Fruit fly (Drosophila melanogaster) whole organism, wandering third instar larva: Measurements from ENCODE around the gene CG5828.
A peak's percentile ranks its signal among the peaks of the same experiment; 100 is the strongest.

Experiments used
- Abd-B ChIP-seq: fragments of >200 bp; optimal IDR thresholded peaks from 2 replicates; lab custom pipeline; 2017; ENCODE audit warnings: missing biosample characterization, missing genetic modification characterization
- CG32264 ChIP-seq: fragments of 200-800 bp; sonication (Bioruptor generic); optimal IDR thresholded peaks from 2 replicates; lab custom pipeline; 2016; ENCODE audit warnings: missing biosample characterization, missing genetic modification characterization
- CG9705 ChIP-seq: fragments of 200-800 bp; sonication (Bioruptor generic); optimal IDR thresholded peaks from 2 replicates; lab custom pipeline; 2018; ENCODE audit warnings: missing biosample characterization, mild to moderate bottlenecking, missing genetic modification characterization
- CrebA ChIP-seq: fragments of 200-800 bp; sonication (Bioruptor generic); optimal IDR thresholded peaks from 2 replicates; lab custom pipeline; 2016; ENCODE audit warnings: missing biosample characterization, mild to moderate bottlenecking, missing genetic modification characterization, borderline replicate concordance
- GATAd ChIP-seq: sonication (Bioruptor generic); optimal IDR thresholded peaks from 2 replicates; lab custom pipeline; 2016; ENCODE audit warnings: missing biosample characterization, missing genetic modification characterization
- HLH106 ChIP-seq: fragments of 200-800 bp; optimal IDR thresholded peaks from 3 replicates; lab custom pipeline; 2019; ENCODE audit warnings: missing biosample characterization, mild to moderate bottlenecking, missing genetic modification characterization, moderate library complexity
- Hnf4 ChIP-seq: fragments of 200-800 bp; sonication (Bioruptor generic); optimal IDR thresholded peaks from 2 replicates; lab custom pipeline; 2016; ENCODE audit warnings: missing biosample characterization, mild to moderate bottlenecking, missing genetic modification characterization
- Hr78 ChIP-seq: fragments of >200 bp; optimal IDR thresholded peaks from 2 replicates; lab custom pipeline; 2017; ENCODE audit warnings: missing biosample characterization, missing genetic modification characterization
- Hr83 ChIP-seq: fragments of 200-300 bp; sonication (Bioruptor generic); optimal IDR thresholded peaks from 2 replicates; lab custom pipeline; 2016; ENCODE audit warnings: missing biosample characterization, mild to moderate bottlenecking, missing genetic modification characterization, moderate library complexity; ENCODE audit not compliant: poor library complexity, severe bottlenecking
- Jra ChIP-seq: sonication (Bioruptor generic); optimal IDR thresholded peaks from 2 replicates; lab custom pipeline; 2016; ENCODE audit warnings: missing biosample characterization, missing genetic modification characterization
- Mio ChIP-seq: sonication (Bioruptor generic); optimal IDR thresholded peaks from 2 replicates; lab custom pipeline; 2016; ENCODE audit warnings: missing biosample characterization, missing genetic modification characterization
- Myc ChIP-seq: fragments of >200 bp; optimal IDR thresholded peaks from 2 replicates; lab custom pipeline; 2017
- N ChIP-seq: fragments of >200 bp; optimal IDR thresholded peaks from 2 replicates; lab custom pipeline; 2018; ENCODE audit warnings: missing biosample characterization, missing external identifiers, missing genetic modification characterization
- OdsH ChIP-seq: fragments of 200-800 bp; sonication (Bioruptor generic); optimal IDR thresholded peaks from 2 replicates; lab custom pipeline; 2016; ENCODE audit warnings: missing biosample characterization, mild to moderate bottlenecking, missing genetic modification characterization
- Rel ChIP-seq, 2 experiments: fragments of 200-800 bp; sonication (Bioruptor generic) in 1 of 2; optimal IDR thresholded peaks; 2 replicates in 1 of 2; 3 replicates in 1 of 2; lab custom pipeline; 2016 to 2019; ENCODE audit warnings: mild to moderate bottlenecking in 2 of 2, missing biosample characterization in 2 of 2, missing genetic modification characterization in 2 of 2, moderate library complexity in 1 of 2
- Sp1 ChIP-seq: fragments of 200-800 bp; sonication (Bioruptor generic); optimal IDR thresholded peaks from 3 replicates; lab custom pipeline; 2019; ENCODE audit warnings: missing biosample characterization, mild to moderate bottlenecking, missing genetic modification characterization, moderate library complexity
- Vsx2 ChIP-seq: fragments of 200-300, 225-300 bp; sonication (Bioruptor generic); optimal IDR thresholded peaks from 2 replicates; lab custom pipeline; 2018; ENCODE audit warnings: missing biosample characterization, missing genetic modification characterization; ENCODE audit not compliant: partially characterized antibody
- br ChIP-seq: fragments of 200-800 bp; sonication (Bioruptor generic); optimal IDR thresholded peaks from 2 replicates; lab custom pipeline; 2016; ENCODE audit warnings: missing biosample characterization, missing genetic modification characterization
- brk ChIP-seq: fragments of 200-800 bp; sonication (Bioruptor generic); optimal IDR thresholded peaks from 2 replicates; lab custom pipeline; 2016; ENCODE audit warnings: missing biosample characterization, mild to moderate bottlenecking, missing genetic modification characterization
- dl ChIP-seq, 2 experiments: fragments of 175-275, 200-275 bp in 1 of 2; fragments of 200-275 bp in 1 of 2; sonication (Bioruptor generic); optimal IDR thresholded peaks; lab custom pipeline; 2018; ENCODE audit warnings: mild to moderate bottlenecking in 2 of 2, missing biosample characterization in 2 of 2, missing genetic modification characterization in 2 of 2, moderate library complexity in 2 of 2; ENCODE audit not compliant: partially characterized antibody in 2 of 2, insufficient read depth in 1 of 2
- dmrt93B ChIP-seq: fragments of 200-800 bp; sonication (Bioruptor generic); optimal IDR thresholded peaks from 2 replicates; lab custom pipeline; 2018; ENCODE audit warnings: missing biosample characterization, mild to moderate bottlenecking, missing genetic modification characterization
- dsf ChIP-seq: sonication (Bioruptor generic); optimal IDR thresholded peaks from 2 replicates; lab custom pipeline; 2016; ENCODE audit warnings: missing biosample characterization, missing genetic modification characterization, borderline replicate concordance
- ey ChIP-seq: fragments of 200-800 bp; sonication (Bioruptor generic); optimal IDR thresholded peaks from 2 replicates; lab custom pipeline; 2016; ENCODE audit warnings: missing biosample characterization, missing genetic modification characterization
- foxo ChIP-seq, 2 experiments: fragments of 200-800 bp; sonication (Bioruptor generic); optimal IDR thresholded peaks; 2 replicates in 1 of 2; 3 replicates in 1 of 2; lab custom pipeline; 2016 to 2017; ENCODE audit warnings: missing biosample characterization in 2 of 2, missing genetic modification characterization in 2 of 2
- fru ChIP-seq: fragments of 200-800 bp; sonication (Bioruptor generic); optimal IDR thresholded peaks from 3 replicates; lab custom pipeline; 2016; ENCODE audit warnings: missing biosample characterization, mild to moderate bottlenecking, missing genetic modification characterization
- h ChIP-seq: fragments of 200-800 bp; sonication (Bioruptor generic); optimal IDR thresholded peaks from 3 replicates; lab custom pipeline; 2016; ENCODE audit warnings: missing biosample characterization, mild to moderate bottlenecking, missing genetic modification characterization
- jim ChIP-seq: fragments of 175-275, 200-325 bp; sonication (Bioruptor generic); optimal IDR thresholded peaks from 2 replicates; lab custom pipeline; 2016; ENCODE audit warnings: missing biosample characterization, mild to moderate bottlenecking, missing genetic modification characterization
- lola ChIP-seq: fragments of >200 bp; optimal IDR thresholded peaks from 2 replicates; lab custom pipeline; 2017; ENCODE audit warnings: missing biosample characterization, missing genetic modification characterization
- psq ChIP-seq: fragments of 200-800 bp; sonication (Bioruptor generic); optimal IDR thresholded peaks from 3 replicates; lab custom pipeline; 2017; ENCODE audit warnings: missing biosample characterization, mild to moderate bottlenecking, missing genetic modification characterization, moderate library complexity
- rgr ChIP-seq: fragments of 200-800 bp; sonication (Bioruptor generic); optimal IDR thresholded peaks from 3 replicates; lab custom pipeline; 2016; ENCODE audit warnings: missing biosample characterization, mild to moderate bottlenecking, missing genetic modification characterization
- sage ChIP-seq: fragments of 200-800 bp; sonication (Bioruptor generic); optimal IDR thresholded peaks from 2 replicates; lab custom pipeline; 2016; ENCODE audit warnings: missing biosample characterization, mild to moderate bottlenecking, missing genetic modification characterization
- sv ChIP-seq: fragments of 200-800 bp; sonication (Bioruptor generic); optimal IDR thresholded peaks from 3 replicates; lab custom pipeline; 2016; ENCODE audit warnings: missing biosample characterization, missing genetic modification characterization
- tai ChIP-seq: sonication (Bioruptor generic); optimal IDR thresholded peaks from 2 replicates; lab custom pipeline; 2016; ENCODE audit warnings: missing biosample characterization, missing genetic modification characterization
- usp ChIP-seq: fragments of >200 bp; optimal IDR thresholded peaks from 2 replicates; lab custom pipeline; 2017; ENCODE audit warnings: missing biosample characterization, missing genetic modification characterization
- woc ChIP-seq: sonication (Bioruptor generic); optimal IDR thresholded peaks from 2 replicates; lab custom pipeline; 2016; ENCODE audit warnings: missing biosample characterization, mild to moderate bottlenecking, missing genetic modification characterization

The CG5828 gene

DNA sequence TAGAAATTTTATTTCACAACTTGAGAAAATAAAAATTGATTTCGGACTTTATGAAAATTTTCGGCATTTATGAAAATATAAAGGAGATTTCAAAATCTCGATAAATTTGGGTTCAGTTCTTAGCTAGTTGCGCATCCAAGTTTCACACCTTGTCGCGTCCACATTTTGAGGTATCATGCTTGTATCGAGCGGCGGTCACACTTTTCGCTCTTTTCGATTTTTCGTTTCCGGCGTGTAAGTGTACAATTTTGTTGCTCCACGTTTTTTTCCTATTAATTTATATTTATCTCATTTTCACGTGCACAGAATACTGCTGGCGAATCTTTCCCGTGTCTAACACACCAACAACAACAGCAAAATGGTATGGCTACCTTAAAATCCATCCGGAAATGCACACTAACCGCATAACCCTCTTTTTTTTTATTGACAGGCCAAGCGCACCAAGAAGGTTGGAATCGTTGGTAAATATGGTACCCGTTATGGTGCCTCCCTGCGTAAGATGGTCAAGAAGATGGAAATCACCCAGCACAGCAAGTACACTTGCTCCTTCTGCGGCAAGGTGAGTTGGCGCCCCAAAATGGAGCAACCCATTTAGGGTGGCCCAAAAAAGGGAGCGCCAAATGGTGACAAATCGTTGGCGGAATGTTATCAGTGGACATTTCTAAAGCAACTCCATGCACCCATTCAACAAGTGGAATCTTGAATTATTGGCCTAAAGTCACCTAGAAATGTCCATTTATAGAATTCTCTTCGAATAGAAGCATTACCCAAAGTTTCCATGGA, 22.8 kb upstream of the CG5828 start, which contains the start of gene RpL37A (continued):
- no peak for TF ChIP-seq dl (GFP tag; optimal IDR thresholded peaks at IDR 0.05; lab: Kevin White, UChicago; ENCODE audit: insufficient read depth in 1 of 2, partially characterized antibody in 2 of 2)
- no peak for TF ChIP-seq ey (GFP tag; lab: Kevin White, UChicago)
- peak; percentile 82 for TF ChIP-seq sv (GFP tag; lab: Kevin White, UChicago)
- peak; percentile 24 for TF ChIP-seq psq (GFP tag; lab: Kevin White, UChicago)
- no peak for TF ChIP-seq woc (GFP tag; lab: Kevin White, UChicago)
- peak; percentile 12 for TF ChIP-seq Hnf4 (GFP tag; lab: Kevin White, UChicago)
- TF ChIP-seq dmrt93B (GFP tag; lab: Kevin White, UChicago) = peak; percentile 73
- peak; percentile 52 for TF ChIP-seq fru
- TF ChIP-seq Jra = peak; percentile 12
- TF ChIP-seq Abd-B (GFP tag; lab: Kevin White, UChicago) = no peak

DNA sequence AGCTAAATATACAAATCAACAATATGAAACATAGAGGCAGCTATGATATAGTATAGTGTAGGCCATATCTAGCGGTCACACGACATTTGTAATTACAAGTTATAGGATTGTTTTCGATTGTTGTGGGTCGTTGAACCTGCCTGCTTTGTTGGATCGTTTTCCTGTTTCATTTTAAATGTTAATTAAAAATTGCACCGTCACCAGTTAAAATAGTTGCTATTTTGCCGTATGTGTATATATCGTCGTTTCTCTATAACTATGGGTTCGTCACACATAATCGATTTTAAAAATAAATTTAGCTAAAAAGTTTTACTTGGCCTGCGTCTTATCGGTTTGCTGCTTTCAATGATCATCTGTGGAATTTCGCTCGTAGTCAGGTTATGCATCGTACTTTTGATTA, 21.4 kb upstream of the CG5828 start:
- no peak for TF ChIP-seq Myc (lab: Kevin White, UChicago)
- no peak for TF ChIP-seq Jra
- TF ChIP-seq brk (GFP tag; lab: Kevin White, UChicago) = no peak

DNA sequence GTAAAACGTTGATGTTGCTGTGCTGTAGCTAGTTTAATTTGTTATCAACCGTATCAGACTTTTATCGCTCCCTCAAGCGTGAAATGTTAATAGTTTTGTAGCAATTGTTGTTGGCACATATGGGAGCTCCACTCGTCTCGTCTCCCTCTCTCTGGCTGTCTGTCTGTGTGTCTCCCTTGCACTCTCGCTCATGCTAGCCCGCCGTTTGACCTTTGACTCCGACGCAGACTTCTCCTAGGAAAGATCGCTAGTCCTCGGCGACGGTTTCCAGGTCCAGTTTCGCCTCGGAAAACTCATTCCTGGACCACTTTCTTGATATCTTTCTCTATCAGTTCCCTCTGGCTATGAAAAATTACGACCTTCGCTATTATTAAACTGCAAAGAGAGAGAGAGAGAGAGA, 14.6 kb upstream of the CG5828 start:
- no peak for TF ChIP-seq OdsH (GFP tag; lab: Kevin White, UChicago)
- no peak for TF ChIP-seq foxo (GFP tag; optimal IDR thresholded peaks at IDR 0.05; lab: Kevin White, UChicago)
- TF ChIP-seq br (GFP tag; lab: Kevin White, UChicago) = no peak
- no peak for TF ChIP-seq Hnf4 (GFP tag; lab: Kevin White, UChicago)
- no peak for TF ChIP-seq dmrt93B (GFP tag; lab: Kevin White, UChicago)
- TF ChIP-seq Myc (lab: Kevin White, UChicago) = no peak
- TF ChIP-seq CG32264 (GFP tag; lab: Kevin White, UChicago) = no peak
- TF ChIP-seq Abd-B (GFP tag; lab: Kevin White, UChicago) = no peak
- TF ChIP-seq sage (GFP tag; lab: Kevin White, UChicago) = no peak
- no peak for TF ChIP-seq brk (GFP tag; lab: Kevin White, UChicago)
- TF ChIP-seq N (GFP tag; lab: Kevin White, UChicago) = no peak
- no peak for TF ChIP-seq lola (GFP tag; lab: Kevin White, UChicago)
- no peak for TF ChIP-seq CrebA (GFP tag; lab: Kevin White, UChicago)
- no peak for TF ChIP-seq fru
- TF ChIP-seq sv (GFP tag; lab: Kevin White, UChicago) = no peak
- no peak for TF ChIP-seq HLH106 (tag; lab: Kevin White, UChicago)

DNA sequence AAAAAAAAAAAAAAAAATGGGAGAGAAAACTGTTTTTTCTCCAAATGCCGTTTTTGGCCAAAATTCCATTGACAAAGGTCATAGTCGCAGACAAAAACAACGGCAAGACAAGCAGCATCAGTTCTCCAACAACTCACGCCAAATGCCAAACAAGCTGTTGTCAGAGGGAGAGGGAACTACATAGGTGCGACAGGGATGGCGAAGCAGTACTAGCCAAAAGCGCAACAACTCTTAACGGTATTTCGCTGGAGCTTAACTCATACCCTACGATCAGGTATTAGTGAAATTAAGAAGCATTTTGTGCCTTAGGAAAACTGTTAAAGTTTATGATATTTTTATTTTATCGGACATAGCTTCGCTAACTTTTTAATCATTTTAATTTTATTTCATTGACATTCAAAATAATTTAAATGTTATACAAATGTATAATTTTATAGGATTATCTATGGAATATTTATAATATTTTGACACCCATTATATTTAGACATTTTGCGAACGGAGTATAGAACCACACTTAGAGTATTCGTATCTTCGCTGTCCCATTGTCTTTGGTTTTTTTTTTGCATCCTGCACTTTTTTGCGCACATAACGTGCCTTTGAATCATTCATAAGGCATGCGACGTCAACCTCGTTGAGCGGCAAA, 13.4 kb upstream of the CG5828 start:
- TF ChIP-seq woc (GFP tag; lab: Kevin White, UChicago) (no peak), ey (GFP tag; lab: Kevin White, UChicago) (no peak), Sp1 (GFP tag; lab: Kevin White, UChicago) (no peak), sv (GFP tag; lab: Kevin White, UChicago) (no peak), CG9705 (GFP tag; lab: Kevin White, UChicago) (no peak), Hr78 (no peak), Hnf4 (GFP tag; lab: Kevin White, UChicago) (no peak), h (GFP tag; lab: Kevin White, UChicago) (no peak), Hr83 (GFP tag; lab: Kevin White, UChicago) (no peak)

DNA sequence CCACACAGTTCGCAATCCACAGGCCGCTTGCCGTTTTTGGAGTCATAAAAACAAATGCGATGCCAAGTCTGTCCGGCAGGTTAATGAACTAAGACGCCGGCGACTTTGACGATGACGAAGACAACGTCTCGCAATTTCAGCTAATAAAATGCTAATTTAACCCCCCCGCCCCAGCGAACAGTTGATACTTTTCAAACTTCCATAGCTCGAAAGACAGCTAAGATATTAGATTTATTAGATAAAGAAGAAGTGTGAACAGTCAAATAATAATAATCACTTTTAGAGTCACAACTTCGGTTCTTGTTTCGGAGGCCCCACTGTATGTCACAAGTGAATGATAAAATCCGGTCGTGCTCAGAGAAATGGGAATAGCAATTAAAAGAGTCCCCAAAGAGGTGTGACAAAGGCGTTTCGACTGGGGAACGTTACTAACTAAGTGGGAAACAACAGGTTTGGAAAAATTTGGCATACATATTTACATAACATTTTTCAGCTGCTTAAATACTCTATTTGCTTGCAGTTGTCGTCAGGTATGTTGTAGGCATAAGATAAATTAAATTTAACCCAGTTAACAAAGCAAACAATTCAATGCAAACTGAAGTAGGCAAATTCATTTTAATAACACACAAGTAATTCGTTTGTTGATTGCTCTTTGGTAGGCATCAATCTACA, 9.1 kb upstream of the CG5828 start:
- TF ChIP-seq Vsx2 (GFP tag; lab: Kevin White, UChicago) = no peak
- TF ChIP-seq CrebA (GFP tag; lab: Kevin White, UChicago) = no peak
- TF ChIP-seq Hr83 (GFP tag; lab: Kevin White, UChicago) = no peak
- no peak for TF ChIP-seq usp
- TF ChIP-seq CG9705 (GFP tag; lab: Kevin White, UChicago) = no peak
- TF ChIP-seq foxo (GFP tag; optimal IDR thresholded peaks at IDR 0.05; lab: Kevin White, UChicago) = peak in 1 of 2 experiments; percentile 56
- TF ChIP-seq tai (GFP tag; lab: Kevin White, UChicago) = peak; percentile 57
- no peak for TF ChIP-seq Rel (GFP tag; optimal IDR thresholded peaks at IDR 0.05; lab: Kevin White, UChicago)
- no peak for TF ChIP-seq Rel (tag; optimal IDR thresholded peaks at IDR 0.05; lab: Kevin White, UChicago)
- no peak for TF ChIP-seq jim (GFP tag; lab: Kevin White, UChicago)
- TF ChIP-seq dsf (GFP tag; lab: Kevin White, UChicago) = peak; percentile 5
- peak; percentile 6 for TF ChIP-seq GATAd (GFP tag; lab: Kevin White, UChicago)
- no peak for TF ChIP-seq dl (GFP tag; optimal IDR thresholded peaks at IDR 0.05; lab: Kevin White, UChicago; ENCODE audit: insufficient read depth in 1 of 2, partially characterized antibody in 2 of 2)
- peak; percentile 25 for TF ChIP-seq rgr (GFP tag; lab: Kevin White, UChicago)
- no peak for TF ChIP-seq Mio (GFP tag; lab: Kevin White, UChicago)
- no peak for TF ChIP-seq N (GFP tag; lab: Kevin White, UChicago)
- peak; percentile 30 for TF ChIP-seq Sp1 (GFP tag; lab: Kevin White, UChicago)
- no peak for TF ChIP-seq Hr78
- TF ChIP-seq br (GFP tag; lab: Kevin White, UChicago) = peak; percentile 64
- TF ChIP-seq sage (GFP tag; lab: Kevin White, UChicago) = no peak
- TF ChIP-seq CG32264 (GFP tag; lab: Kevin White, UChicago) = no peak
